Fruit fly (Drosophila melanogaster) whole organism, embryonic: ENCODE measurements around the gene Fatp1.

Source experiments
- B-H2 ChIP-seq: fragments of 200-800 bp; sonication (Bioruptor generic); optimal IDR thresholded peaks from 2 replicates; lab custom pipeline; 2018; ENCODE audit warnings: missing biosample characterization, mild to moderate bottlenecking, missing genetic modification characterization
- CG10979 ChIP-seq: fragments of 200-800 bp; sonication (Bioruptor generic); optimal IDR thresholded peaks from 2 replicates; lab custom pipeline; 2018; ENCODE audit warnings: missing biosample characterization, mild to moderate bottlenecking, missing genetic modification characterization, moderate library complexity
- CG11398 ChIP-seq: fragments of 200-800 bp; sonication (Bioruptor generic); optimal IDR thresholded peaks from 2 replicates; lab custom pipeline; 2016; ENCODE audit warnings: missing biosample characterization, missing genetic modification characterization
- CG13894 ChIP-seq: fragments of 200-800 bp; sonication (Bioruptor generic); optimal IDR thresholded peaks from 3 replicates; lab custom pipeline; 2018; ENCODE audit warnings: missing biosample characterization, mild to moderate bottlenecking, missing genetic modification characterization, moderate library complexity
- CG16813 ChIP-seq: fragments of 200-800 bp; sonication (Bioruptor generic); IDR thresholded peaks from 3 replicates; pipeline ENCODE4 v1.3.6; 2022; ENCODE audit warnings: missing biosample characterization, missing genetic modification characterization; ENCODE audit not compliant: partially characterized antibody
- CG16815 ChIP-seq: fragments of 200-800 bp; sonication (Bioruptor generic); optimal IDR thresholded peaks from 3 replicates; lab custom pipeline; 2017; ENCODE audit warnings: missing biosample characterization, mild to moderate bottlenecking, missing genetic modification characterization
- CG17328 ChIP-seq: fragments of 200-800 bp; sonication (Bioruptor generic); IDR thresholded peaks from 2 replicates; pipeline ENCODE4 v1.3.6; 2022; ENCODE audit warnings: missing biosample characterization, missing genetic modification characterization
- CG17359 ChIP-seq: fragments of 200-800 bp; sonication (Bioruptor generic); optimal IDR thresholded peaks from 3 replicates; lab custom pipeline; 2018; ENCODE audit warnings: missing biosample characterization, mild to moderate bottlenecking, missing genetic modification characterization, moderate library complexity
- CG2889 ChIP-seq: fragments of 200-800 bp; sonication (Bioruptor generic); IDR thresholded peaks from 3 replicates; pipeline ENCODE4 v1.3.6; 2022; ENCODE audit warnings: missing biosample characterization, missing genetic modification characterization
- CG31441 ChIP-seq: fragments of 200-800 bp; sonication (Bioruptor generic); IDR thresholded peaks from 2 replicates; pipeline ENCODE4 v1.3.6; 2022; ENCODE audit warnings: missing biosample characterization, missing genetic modification characterization
- CG42726 ChIP-seq: fragments of 200-800 bp; sonication (Bioruptor generic); IDR thresholded peaks from 2 replicates; pipeline ENCODE4 v1.3.6; 2022; ENCODE audit warnings: missing biosample characterization, missing genetic modification characterization; ENCODE audit not compliant: partially characterized antibody
- CG4707 ChIP-seq: fragments of 200-800 bp; sonication (Bioruptor generic); optimal IDR thresholded peaks from 2 replicates; lab custom pipeline; 2018; ENCODE audit warnings: missing biosample characterization, mild to moderate bottlenecking, missing genetic modification characterization, moderate library complexity
- CG6272 ChIP-seq: fragments of 200-800 bp; sonication (Bioruptor generic); IDR thresholded peaks from 2 replicates; pipeline ENCODE4 v1.3.6; 2022; ENCODE audit warnings: missing biosample characterization, missing genetic modification characterization
- CG6791 ChIP-seq: fragments of 200-800 bp; sonication (Bioruptor generic); IDR thresholded peaks from 3 replicates; pipeline ENCODE4 v1.3.6; 2022; ENCODE audit warnings: missing biosample characterization, missing genetic modification characterization; ENCODE audit not compliant: partially characterized antibody
- Doc3 ChIP-seq: fragments of 200-800 bp; sonication (Bioruptor generic); IDR thresholded peaks from 3 replicates; pipeline ENCODE4 v1.3.6; 2022; ENCODE audit warnings: missing biosample characterization, missing genetic modification characterization; ENCODE audit not compliant: partially characterized antibody
- Dp ChIP-seq: fragments of 200-800 bp; sonication (Bioruptor generic); optimal IDR thresholded peaks from 2 replicates; lab custom pipeline; 2018; ENCODE audit warnings: missing biosample characterization, mild to moderate bottlenecking, missing genetic modification characterization, moderate library complexity
- HLH4C ChIP-seq: fragments of 200-800 bp; sonication (Bioruptor generic); IDR thresholded peaks from 3 replicates; pipeline ENCODE4 v1.3.6; 2022; ENCODE audit warnings: missing biosample characterization, missing genetic modification characterization; ENCODE audit not compliant: partially characterized antibody
- Lhr ChIP-seq: fragments of 200-800 bp; sonication (Bioruptor generic); optimal IDR thresholded peaks from 3 replicates; lab custom pipeline; 2017; ENCODE audit warnings: mild to moderate bottlenecking, missing biosample characterization, missing genetic modification reagents, missing genetic modification characterization
- Lpt ChIP-seq: fragments of >200 bp; optimal IDR thresholded peaks from 2 replicates; lab custom pipeline; 2018; ENCODE audit warnings: missing biosample characterization, missing genetic modification characterization
- Meics ChIP-seq: fragments of 200-800 bp; sonication (Bioruptor generic); optimal IDR thresholded peaks from 2 replicates; lab custom pipeline; 2017; ENCODE audit warnings: missing biosample characterization, mild to moderate bottlenecking, missing genetic modification characterization
- NC2β ChIP-seq: fragments of 200-800 bp; sonication (Bioruptor generic); optimal IDR thresholded peaks from 2 replicates; lab custom pipeline; 2016; ENCODE audit warnings: missing biosample characterization, missing genetic modification characterization
- Sox102F ChIP-seq: fragments of 200-800 bp; sonication (Bioruptor generic); optimal IDR thresholded peaks from 2 replicates; lab custom pipeline; 2018; ENCODE audit warnings: missing biosample characterization, mild to moderate bottlenecking, missing genetic modification characterization, moderate library complexity
- Sry-δ ChIP-seq: fragments of 200-800 bp; sonication (Bioruptor generic); optimal IDR thresholded peaks from 2 replicates; lab custom pipeline; 2016; ENCODE audit warnings: missing biosample characterization, missing genetic modification characterization
- ab ChIP-seq: fragments of 200-800 bp; sonication (Bioruptor generic); optimal IDR thresholded peaks from 2 replicates; lab custom pipeline; 2016; ENCODE audit warnings: missing biosample characterization, missing genetic modification characterization
- ato ChIP-seq: fragments of 200-800 bp; sonication (Bioruptor generic); IDR thresholded peaks from 2 replicates; pipeline ENCODE4 v1.3.6; 2022; ENCODE audit warnings: missing biosample characterization, missing genetic modification characterization; ENCODE audit not compliant: partially characterized antibody
- bab2 ChIP-seq: fragments of 200-800 bp; sonication (Bioruptor generic); optimal IDR thresholded peaks from 2 replicates; lab custom pipeline; 2016; ENCODE audit warnings: missing biosample characterization, missing genetic modification characterization
- btn ChIP-seq: fragments of 200-800 bp; sonication (Bioruptor generic); optimal IDR thresholded peaks from 2 replicates; lab custom pipeline; 2016; ENCODE audit warnings: missing biosample characterization, missing genetic modification characterization
- dmrt99B ChIP-seq: fragments of 200-800 bp; sonication (Bioruptor generic); optimal IDR thresholded peaks from 2 replicates; lab custom pipeline; 2018; ENCODE audit warnings: missing biosample characterization, mild to moderate bottlenecking, missing genetic modification characterization, moderate library complexity
- fd3F ChIP-seq: fragments of 200-800 bp; sonication (Bioruptor generic); optimal IDR thresholded peaks from 2 replicates; lab custom pipeline; 2018; ENCODE audit warnings: missing biosample characterization, mild to moderate bottlenecking, missing genetic modification characterization, moderate library complexity
- gcm2 ChIP-seq: fragments of 200-800 bp; sonication (Bioruptor generic); optimal IDR thresholded peaks from 2 replicates; lab custom pipeline; 2016; ENCODE audit warnings: missing biosample characterization, missing genetic modification characterization
- ham ChIP-seq: fragments of 200-800 bp; sonication (Bioruptor generic); IDR thresholded peaks from 2 replicates; pipeline ENCODE4 v1.3.6; 2022; ENCODE audit warnings: missing biosample characterization, missing genetic modification characterization
- hb ChIP-seq: fragments of 200-800 bp; sonication (Bioruptor generic); IDR thresholded peaks from 3 replicates; pipeline ENCODE4 v1.3.6; 2022; ENCODE audit warnings: missing biosample characterization, missing genetic modification characterization; ENCODE audit not compliant: partially characterized antibody
- insv ChIP-seq, 2 experiments: fragments of 200-800 bp; sonication (Bioruptor generic); optimal IDR thresholded peaks; 3 replicates each; lab custom pipeline; 2016 to 2018; ENCODE audit warnings: missing biosample characterization in 2 of 2, missing genetic modification characterization in 2 of 2
- mirr ChIP-seq: fragments of 200-800 bp; sonication (Bioruptor generic); optimal IDR thresholded peaks from 3 replicates; lab custom pipeline; 2018; ENCODE audit warnings: missing biosample characterization, mild to moderate bottlenecking, missing genetic modification characterization
- mld ChIP-seq: fragments of 200-800 bp; sonication (Bioruptor generic); IDR thresholded peaks from 3 replicates; pipeline ENCODE4 v1.3.6; 2022; ENCODE audit warnings: missing biosample characterization, missing genetic modification characterization; ENCODE audit not compliant: partially characterized antibody
- nerfin-2 ChIP-seq: fragments of 200-800 bp; sonication (Bioruptor generic); IDR thresholded peaks from 2 replicates; pipeline ENCODE4 v1.3.6; 2022; ENCODE audit warnings: missing biosample characterization, missing genetic modification characterization; ENCODE audit not compliant: partially characterized antibody
- oc ChIP-seq: fragments of 200-800 bp; sonication (Bioruptor generic); optimal IDR thresholded peaks from 2 replicates; lab custom pipeline; 2018; ENCODE audit warnings: missing biosample characterization, mild to moderate bottlenecking, missing genetic modification characterization, moderate library complexity
- otp ChIP-seq: fragments of 200-800 bp; sonication (Bioruptor generic); IDR thresholded peaks from 3 replicates; pipeline ENCODE4, ENCODE4 v1.3.6; 2022; ENCODE audit warnings: missing biosample characterization, missing genetic modification characterization
- pfk ChIP-seq: fragments of 200-800 bp; sonication (Bioruptor generic); optimal IDR thresholded peaks from 2 replicates; lab custom pipeline; 2018; ENCODE audit warnings: missing biosample characterization, mild to moderate bottlenecking, missing genetic modification characterization, moderate library complexity
- prd ChIP-seq, 3 experiments: fragments of >200 bp in 2 of 3; fragments of 200-800 bp in 1 of 3; sonication (Bioruptor generic) in 1 of 3; optimal IDR thresholded peaks in 2 of 3; IDR thresholded peaks in 1 of 3; 2 replicates in 2 of 3; 3 replicates in 1 of 3; pipeline versions ENCODE4 v1.3.6 to Lab custom; 2017 to 2022; ENCODE audit warnings: missing biosample characterization in 1 of 3, missing genetic modification characterization in 1 of 3
- sens ChIP-seq: fragments of 200-800 bp; sonication (Bioruptor generic); peaks from one replicate; lab custom pipeline; 2016; ENCODE audit warnings: missing biosample characterization, missing genetic modification characterization
- sisA ChIP-seq: fragments of 200-800 bp; sonication (Bioruptor generic); IDR thresholded peaks from 2 replicates; pipeline ENCODE4 v1.3.6; 2022; ENCODE audit warnings: missing biosample characterization, missing genetic modification characterization
- sna ChIP-seq: fragments of 200-800 bp; sonication (Bioruptor generic); IDR thresholded peaks from 2 replicates; pipeline ENCODE4 v1.3.6; 2022; ENCODE audit warnings: missing biosample characterization, missing genetic modification characterization; ENCODE audit not compliant: partially characterized antibody
- so ChIP-seq: fragments of 200-800 bp; sonication (Bioruptor generic); IDR thresholded peaks from 3 replicates; pipeline ENCODE4 v1.3.6; 2022; ENCODE audit warnings: missing biosample characterization, missing genetic modification characterization
- sr ChIP-seq: fragments of 200-800 bp; sonication (Bioruptor generic); IDR thresholded peaks from 3 replicates; pipeline ENCODE4 v1.3.6; 2022; ENCODE audit warnings: missing biosample characterization, missing genetic modification characterization
- sug ChIP-seq: fragments of 200-800 bp; optimal IDR thresholded peaks from 2 replicates; lab custom pipeline; 2019; ENCODE audit warnings: missing biosample characterization, mild to moderate bottlenecking, missing genetic modification characterization, moderate library complexity
- tap ChIP-seq: fragments of 200-800 bp; optimal IDR thresholded peaks from 3 replicates; lab custom pipeline; 2019; ENCODE audit warnings: missing biosample characterization, mild to moderate bottlenecking, missing genetic modification characterization, moderate library complexity
- tx ChIP-seq: fragments of 200-800 bp; sonication (Bioruptor generic); optimal IDR thresholded peaks from 2 replicates; lab custom pipeline; 2016; ENCODE audit warnings: missing biosample characterization, missing genetic modification characterization
- wor ChIP-seq: fragments of 200-800 bp; sonication (Bioruptor generic); IDR thresholded peaks from 2 replicates; pipeline ENCODE4 v1.3.6; 2022; ENCODE audit warnings: missing biosample characterization, missing genetic modification characterization
- yki ChIP-seq: fragments of >200 bp; optimal IDR thresholded peaks from 3 replicates; lab custom pipeline; 2018

Gene Fatp1

DNA sequence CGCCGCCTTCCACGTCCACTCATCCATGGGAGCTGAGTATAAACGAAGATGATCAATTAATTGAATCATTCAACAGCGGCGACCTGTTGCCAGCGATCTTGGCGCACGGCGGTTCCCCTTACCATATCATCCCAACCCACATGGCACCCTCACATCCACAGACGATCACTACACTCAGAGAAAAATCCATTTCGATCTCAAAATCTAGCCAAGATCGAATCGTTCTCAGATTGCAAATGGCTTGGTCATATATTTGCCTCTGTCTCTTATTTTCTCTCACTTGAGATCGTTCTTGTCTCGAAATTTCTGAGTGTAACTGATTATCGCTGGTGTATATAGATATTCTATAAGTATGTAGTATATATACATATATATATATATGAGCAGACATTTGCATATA is 48.6 kb downstream of the Fatp1 start (continued):
- TF ChIP-seq hb (GFP tag; lab: Robert Waterston, UW) (no peak), Lhr (GFP tag; lab: Kevin White, UChicago) (no peak), ato (no peak), so (peak; percentile 51; the same call in 1 of the 3 replicates), CG11398 (GFP tag; lab: Kevin White, UChicago) (no peak), CG17359 (tag; lab: Kevin White, UChicago) (peak; percentile 67), wor (no peak), otp (GFP tag; lab: Robert Waterston, UW) (peak; percentile 26; the same call in 1 of the 3 replicates), CG16815 (GFP tag; lab: Kevin White, UChicago) (no peak), Lpt (no peak), sisA (peak; percentile 56), prd (optimal IDR thresholded peaks at IDR 0.05; lab: Kevin White, UChicago) (no peak), prd (GFP tag; IDR thresholded peaks at IDR 0.05; lab: Robert Waterston, UW) (peak; percentile 63; the same call in 2 of the 3 replicates), Meics (peak; percentile 62), pfk (no peak), CG10979 (tag; lab: Kevin White, UChicago) (peak; percentile 44), sens (peak; percentile 63), Sox102F (GFP tag; lab: Kevin White, UChicago) (peak; percentile 65), yki (no peak), CG2889 (GFP tag; lab: Robert Waterston, UW) (0 out of 3 replicates have a peak, but pooled peaks have one; percentile 45), HLH4C (GFP tag; lab: Robert Waterston, UW) (no peak), nerfin-2 (GFP tag; lab: Robert Waterston, UW) (no peak), mld (GFP tag; lab: Robert Waterston, UW) (no peak), ab (GFP tag; lab: Kevin White, UChicago) (no peak), Doc3 (no peak), Dp (GFP tag; lab: Kevin White, UChicago) (no peak), B-H2 (peak; percentile 27), sna (GFP tag; lab: Robert Waterston, UW) (no peak), tap (tag; lab: Kevin White, UChicago) (peak; percentile 71), fd3F (GFP tag; lab: Kevin White, UChicago) (peak; percentile 33), Sry-δ (GFP tag; lab: Kevin White, UChicago) (no peak), tx (GFP tag; lab: Kevin White, UChicago) (no peak), CG6272 (GFP tag; lab: Robert Waterston, UW) (no peak), dmrt99B (tag; lab: Kevin White, UChicago) (peak; percentile 70), NC2β (no peak), CG4707 (GFP tag; lab: Kevin White, UChicago) (no peak), sug (tag; lab: Kevin White, UChicago) (peak; percentile 26), sr (GFP tag; lab: Robert Waterston, UW) (peak; percentile 83), CG16813 (GFP tag; lab: Robert Waterston, UW) (no peak), CG17328 (no peak), oc (tag; lab: Kevin White, UChicago) (peak; percentile 50), ham (GFP tag; lab: Robert Waterston, UW) (no peak), CG13894 (tag; lab: Kevin White, UChicago) (no peak), CG31441 (peak; percentile 64), btn (GFP tag; lab: Kevin White, UChicago) (no peak), mirr (GFP tag; lab: Kevin White, UChicago) (peak; percentile 30), insv (GFP tag; optimal IDR thresholded peaks at IDR 0.05; lab: Kevin White, UChicago) (no peak), CG6791 (GFP tag; lab: Robert Waterston, UW) (no peak), CG42726 (GFP tag; lab: Robert Waterston, UW) (no peak), gcm2 (GFP tag; lab: Kevin White, UChicago) (no peak), bab2 (GFP tag; lab: Kevin White, UChicago) (peak; percentile 26)
